1 fruit fly cellular context compared by ENCODE assay signal in genomic region chr2L:8012551-8012950, dm6.
TF ChIP-seq lines count a peak whose summit lies in the region.

No protein-coding gene starts in this region.

TF ChIP-seq in whole organism, embryonic, 481 proteins besides CTCF, POLR2A, EP300 and RAD21 (continued from another document):
- TF ChIP-seq ase (GFP tag; IDR thresholded peaks at IDR 0.05; lab: Robert Waterston, UW), result no peak
- TF ChIP-seq CG34224 (GFP tag; IDR thresholded peaks at IDR 0.05; lab: Robert Waterston, UW; ENCODE audit: partially characterized antibody), result no peak
- no peak for TF ChIP-seq Blimp-1 (GFP tag; optimal IDR thresholded peaks at IDR 0.05; lab: Kevin White, UChicago)
- TF ChIP-seq CG11695 (GFP tag; IDR thresholded peaks at IDR 0.05; lab: Robert Waterston, UW), result no peak
- no peak for TF ChIP-seq CG3838 (GFP tag; optimal IDR thresholded peaks at IDR 0.05; lab: Kevin White, UChicago)
- TF ChIP-seq Sox102F (GFP tag; optimal IDR thresholded peaks at IDR 0.05; lab: Kevin White, UChicago), result no peak
- no peak for TF ChIP-seq aop (GFP tag; IDR thresholded peaks at IDR 0.05; lab: Robert Waterston, UW)
- TF ChIP-seq ci (GFP tag; IDR thresholded peaks at IDR 0.05; lab: Robert Waterston, UW), result peak; percentile 38; the same call in 1 of the 3 replicates
- TF ChIP-seq Sry-β (GFP tag; optimal IDR thresholded peaks at IDR 0.05; lab: Kevin White, UChicago), result no peak
- no peak for TF ChIP-seq Dp (GFP tag; optimal IDR thresholded peaks at IDR 0.05; lab: Kevin White, UChicago)
- TF ChIP-seq sc (optimal IDR thresholded peaks at IDR 0.05; lab: Kevin White, UChicago), result no peak
- TF ChIP-seq sc (GFP tag; optimal IDR thresholded peaks at IDR 0.05; lab: Kevin White, UChicago), result no peak
- peak; percentile 81 for TF ChIP-seq sd (tag; optimal IDR thresholded peaks at IDR 0.05; lab: Kevin White, UChicago)
- TF ChIP-seq Pdp1 (GFP tag; optimal IDR thresholded peaks at IDR 0.05; lab: Kevin White, UChicago), result peak in 1 of 2 experiments; percentile 8
- no peak for TF ChIP-seq cato (GFP tag; optimal IDR thresholded peaks at IDR 0.05; lab: Kevin White, UChicago; ENCODE audit: borderline replicate concordance)
- TF ChIP-seq grau (tag; optimal IDR thresholded peaks at IDR 0.05; lab: Kevin White, UChicago), result no peak
- TF ChIP-seq CG16813 (GFP tag; IDR thresholded peaks at IDR 0.05; lab: Robert Waterston, UW; ENCODE audit: partially characterized antibody), result no peak
- no peak for TF ChIP-seq Bdp1 (GFP tag; optimal IDR thresholded peaks at IDR 0.05; lab: Kevin White, UChicago)
- TF ChIP-seq CG15269 (tag; optimal IDR thresholded peaks at IDR 0.05; lab: Kevin White, UChicago), result peak; percentile 30
- TF ChIP-seq CG13624 (GFP tag; optimal IDR thresholded peaks at IDR 0.05; lab: Kevin White, UChicago), result no peak
- peak; percentile 41 for TF ChIP-seq BtbVII (GFP tag; optimal IDR thresholded peaks at IDR 0.05; lab: Kevin White, UChicago)
- TF ChIP-seq CG42726 (GFP tag; IDR thresholded peaks at IDR 0.05; lab: Robert Waterston, UW; ENCODE audit: partially characterized antibody), result no peak
- no peak for TF ChIP-seq pzg (GFP tag; optimal IDR thresholded peaks at IDR 0.05; lab: Kevin White, UChicago)
- TF ChIP-seq Hsf (GFP tag; optimal IDR thresholded peaks at IDR 0.05; lab: Kevin White, UChicago), result no peak
- TF ChIP-seq phol (tag; optimal IDR thresholded peaks at IDR 0.05; lab: Kevin White, UChicago), result no peak
- no peak for TF ChIP-seq Dbx (GFP tag; IDR thresholded peaks at IDR 0.05; lab: Robert Waterston, UW)
- TF ChIP-seq MBD-R2 (GFP tag; IDR thresholded peaks at IDR 0.05; lab: Robert Waterston, UW), result no peak
- TF ChIP-seq Ravus (GFP tag; IDR thresholded peaks at IDR 0.05; lab: Robert Waterston, UW), result no peak
- peak; percentile 27 for TF ChIP-seq abd-A (tag; optimal IDR thresholded peaks at IDR 0.05; lab: Kevin White, UChicago)
- TF ChIP-seq CG12769 (tag; optimal IDR thresholded peaks at IDR 0.05; lab: Kevin White, UChicago), result peak; percentile 1
- TF ChIP-seq jing (GFP tag; optimal IDR thresholded peaks at IDR 0.05; lab: Kevin White, UChicago), result no peak
- TF ChIP-seq insv (GFP tag; optimal IDR thresholded peaks at IDR 0.05; lab: Kevin White, UChicago), result no peak
- TF ChIP-seq CG3995 (GFP tag; optimal IDR thresholded peaks at IDR 0.05; lab: Kevin White, UChicago), result no peak
- no peak for TF ChIP-seq CG13123 (GFP tag; optimal IDR thresholded peaks at IDR 0.05; lab: Kevin White, UChicago)
- TF ChIP-seq chm (GFP tag; IDR thresholded peaks at IDR 0.05; lab: Robert Waterston, UW), result 0 out of 2 replicates have a peak, but pooled peaks have one; percentile 31
- no peak for TF ChIP-seq ERR (GFP tag; optimal IDR thresholded peaks at IDR 0.05; lab: Kevin White, UChicago)
- TF ChIP-seq Hmx (GFP tag; optimal IDR thresholded peaks at IDR 0.05; lab: Kevin White, UChicago), result no peak
- TF ChIP-seq Atf3 (GFP tag; optimal IDR thresholded peaks at IDR 0.05; lab: Kevin White, UChicago), result no peak
- no peak for TF ChIP-seq ind (GFP tag; optimal IDR thresholded peaks at IDR 0.05; lab: Kevin White, UChicago)
- TF ChIP-seq da (GFP tag; optimal IDR thresholded peaks at IDR 0.05; lab: Kevin White, UChicago), result no peak
- TF ChIP-seq dmrt99B (tag; optimal IDR thresholded peaks at IDR 0.05; lab: Kevin White, UChicago), result no peak
- TF ChIP-seq CG2199 (GFP tag; IDR thresholded peaks at IDR 0.05; lab: Robert Waterston, UW), result 0 out of 3 replicates have a peak, but pooled peaks have one; percentile 61
- peak; percentile 38 for TF ChIP-seq CG13894 (tag; optimal IDR thresholded peaks at IDR 0.05; lab: Kevin White, UChicago)
- no peak for TF ChIP-seq nom (GFP tag; optimal IDR thresholded peaks at IDR 0.05; lab: Kevin White, UChicago)
- TF ChIP-seq wor (GFP tag; IDR thresholded peaks at IDR 0.05; lab: Robert Waterston, UW), result no peak
- TF ChIP-seq CG15514 (GFP tag; optimal IDR thresholded peaks at IDR 0.05; lab: Kevin White, UChicago), result peak; percentile 9
- TF ChIP-seq Deaf1 (tag; optimal IDR thresholded peaks at IDR 0.05; lab: Kevin White, UChicago), result peak; percentile 39
- no peak for TF ChIP-seq oc (tag; optimal IDR thresholded peaks at IDR 0.05; lab: Kevin White, UChicago)
- no peak for TF ChIP-seq CG3407 (GFP tag; optimal IDR thresholded peaks at IDR 0.05; lab: Kevin White, UChicago)
- peak; percentile 21; the same call in 1 of the 2 replicates for TF ChIP-seq CG9932 (GFP tag; IDR thresholded peaks at IDR 0.05; lab: Robert Waterston, UW)
- TF ChIP-seq NfI (GFP tag; optimal IDR thresholded peaks at IDR 0.05; lab: Kevin White, UChicago), result no peak
- TF ChIP-seq B-H2 (GFP tag; optimal IDR thresholded peaks at IDR 0.05; lab: Kevin White, UChicago), result no peak
- TF ChIP-seq CG17385 (GFP tag; optimal IDR thresholded peaks at IDR 0.05; lab: Kevin White, UChicago), result no peak
- peak; percentile 49 for TF ChIP-seq sens (GFP tag; lab: Kevin White, UChicago)
- TF ChIP-seq Abd-B (GFP tag; optimal IDR thresholded peaks at IDR 0.05; lab: Kevin White, UChicago), result no peak
- peak; percentile 12 for TF ChIP-seq CG34376 (GFP tag; optimal IDR thresholded peaks at IDR 0.05; lab: Kevin White, UChicago)
- TF ChIP-seq Usf (GFP tag; optimal IDR thresholded peaks at IDR 0.05; lab: Kevin White, UChicago), result no peak
- TF ChIP-seq CG2712 (tag; optimal IDR thresholded peaks at IDR 0.05; lab: Kevin White, UChicago), result no peak
- no peak for TF ChIP-seq lola (GFP tag; optimal IDR thresholded peaks at IDR 0.05; lab: Kevin White, UChicago)
- peak; percentile 12 for TF ChIP-seq CG11504 (tag; optimal IDR thresholded peaks at IDR 0.05; lab: Kevin White, UChicago)
- no peak for TF ChIP-seq salm (tag; optimal IDR thresholded peaks at IDR 0.05; lab: Kevin White, UChicago)
- no peak for TF ChIP-seq ttk (GFP tag; IDR thresholded peaks at IDR 0.05; lab: Robert Waterston, UW)
- no peak for TF ChIP-seq Atf6 (GFP tag; IDR thresholded peaks at IDR 0.05; lab: Robert Waterston, UW)
